Worm (Caenorhabditis elegans): ENCODE data around the gene srw-134.

DNA sequence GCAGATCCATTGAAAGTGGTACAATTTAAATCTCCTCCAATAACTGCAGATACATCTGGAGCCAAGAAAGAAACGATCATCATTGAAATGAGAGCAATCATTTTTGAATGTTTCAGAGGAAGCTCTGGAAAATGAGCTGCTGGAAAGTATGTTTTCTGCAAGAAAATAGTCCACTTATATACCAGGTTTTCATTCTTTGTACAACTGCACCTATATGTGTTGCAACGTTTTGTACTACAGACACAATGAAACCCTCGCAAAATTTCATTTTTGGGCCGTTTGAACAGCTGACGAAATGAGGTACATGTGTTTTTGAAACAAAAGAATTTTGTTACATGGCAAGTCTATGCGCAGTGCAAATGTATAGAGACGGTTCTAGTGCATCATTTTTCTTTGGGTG lies 5.9 kb upstream of the srw-134 start, which contains the start of gene T05B4.9:
- TF ChIP-seq mep-1 (tag; optimal IDR thresholded peaks at IDR 0.05) (no peak), unc-62 (GFP tag; optimal IDR thresholded peaks at IDR 0.05) (no peak), lin-13 (tag; optimal IDR thresholded peaks at IDR 0.05) (no peak), pha-4 (tag; optimal IDR thresholded peaks at IDR 0.05) (no peak), lsy-2 (tag; optimal IDR thresholded peaks at IDR 0.05) (no peak), nhr-237 (tag; optimal IDR thresholded peaks at IDR 0.05) (no peak), ztf-11 (tag; optimal IDR thresholded peaks at IDR 0.05) (no peak), snpc-4 (tag; optimal IDR thresholded peaks at IDR 0.05) (no peak), blmp-1 (tag; optimal IDR thresholded peaks at IDR 0.05) (no peak), nhr-76 (tag; optimal IDR thresholded peaks at IDR 0.05) (no peak), unc-39 (tag; optimal IDR thresholded peaks at IDR 0.05) (no peak)

All from whole organism, mixed stage, embryonic.